Worm (Caenorhabditis elegans) whole organism, early embryonic: ENCODE data around the gene nhr-253.

Experiments
- ama-1 ChIP-seq: fragments of 150-350 bp; optimal IDR thresholded peaks from 2 replicates; lab custom pipeline; 2014
- scrt-1 ChIP-seq: fragments of 200-800 bp; sonication (Bioruptor generic); IDR thresholded peaks from 2 replicates; pipeline ENCODE4 v1.3.6; 2022; ENCODE audit warnings: missing genetic modification characterization, missing compliant biosample characterization
- tra-4 ChIP-seq: sonication (generic microtip); optimal IDR thresholded peaks from 2 replicates; lab custom pipeline; 2017; ENCODE audit warnings: missing genetic modification characterization, missing compliant biosample characterization

DNA sequence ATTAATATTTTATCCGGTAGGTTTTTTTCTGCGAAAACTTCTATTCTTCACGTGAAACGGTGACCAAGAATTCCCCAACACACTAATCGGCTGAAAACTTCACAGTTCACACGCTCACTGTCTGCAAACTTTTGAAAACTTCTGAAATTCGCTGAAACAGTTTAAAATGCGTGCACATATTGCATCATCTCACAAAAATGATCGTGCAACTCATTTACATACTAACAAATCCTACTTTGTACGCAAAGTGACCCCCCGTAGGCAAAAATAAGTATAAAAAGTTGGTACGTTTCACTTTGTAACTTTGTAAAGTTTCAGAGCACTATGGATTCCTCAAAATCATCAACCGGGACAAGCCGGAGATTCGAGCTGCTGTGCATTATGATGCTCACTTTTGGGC is 8.0 kb upstream of the nhr-253 start, which contains the start of gene ZK6.6:
- no peak for TF ChIP-seq tra-4 (tag; lab: Kevin White, UChicago)
- TF ChIP-seq ama-1 (lab: Kevin White, UChicago): no peak
- no peak for TF ChIP-seq scrt-1 (GFP tag; lab: Robert Waterston, UW)
